Worm (Caenorhabditis elegans) whole organism, young adult: ENCODE data around the gene dpy-18.

Experiments used
- B0261.1 ChIP-seq: sonication (generic microtip); optimal IDR thresholded peaks from 2 replicates; lab custom pipeline; 2016; ENCODE audit warnings: mild to moderate bottlenecking, missing genetic modification characterization, moderate library complexity, missing compliant biosample characterization
- B0336.3 ChIP-seq: fragments of 200-800 bp; sonication (Bioruptor generic); IDR thresholded peaks from 2 replicates; pipeline ENCODE4 v1.3.6; 2022; ENCODE audit warnings: missing genetic modification characterization, missing compliant biosample characterization
- D2030.7 ChIP-seq: fragments of 200-800 bp; sonication (Bioruptor generic); IDR thresholded peaks from 2 replicates; pipeline ENCODE4 v1.3.6; 2022; ENCODE audit warnings: missing genetic modification reagents, missing genetic modification characterization, missing compliant biosample characterization
- F33H1.4 ChIP-seq: fragments of 200-800 bp; sonication (Bioruptor generic); IDR thresholded peaks from 2 replicates; pipeline ENCODE4 v1.3.6; 2022; ENCODE audit warnings: missing genetic modification reagents, missing genetic modification characterization, missing compliant biosample characterization
- F49E8.2 ChIP-seq: sonication (generic microtip); optimal IDR thresholded peaks from 3 replicates; lab custom pipeline; 2017; ENCODE audit warnings: missing genetic modification characterization, mild to moderate bottlenecking, missing compliant biosample characterization, antibody characterized with exemption, moderate library complexity; ENCODE audit not compliant: insufficient read depth
- F57A8.1 ChIP-seq: fragments of 200-800 bp; sonication (Bioruptor generic); optimal IDR thresholded peaks from 2 replicates; lab custom pipeline; 2018; ENCODE audit warnings: mild to moderate bottlenecking, missing genetic modification characterization, moderate library complexity, missing compliant biosample characterization
- F57C9.4 ChIP-seq: sonication (generic microtip); optimal IDR thresholded peaks from 2 replicates; lab custom pipeline; 2017; ENCODE audit warnings: mild to moderate bottlenecking, missing genetic modification characterization, missing compliant biosample characterization
- Y67H2A.10 ChIP-seq: fragments of 200-800 bp; sonication (Bioruptor generic); conservative IDR thresholded peaks from 2 replicates; pipeline ENCODE4 v1.3.6; 2022; ENCODE audit warnings: missing genetic modification reagents, missing genetic modification characterization, missing compliant biosample characterization
- Y95B8A.8 ChIP-seq: fragments of 200-800 bp; sonication (Bioruptor generic); IDR thresholded peaks from 2 replicates; pipeline ENCODE4 v1.3.6; 2022; ENCODE audit warnings: missing genetic modification reagents, missing genetic modification characterization, missing compliant biosample characterization
- ccch-3 ChIP-seq: fragments of 200-800 bp; sonication (Bioruptor generic); optimal IDR thresholded peaks from 2 replicates; lab custom pipeline; 2018; ENCODE audit warnings: mild to moderate bottlenecking, missing genetic modification characterization, missing compliant biosample characterization
- cebp-1 ChIP-seq, 2 experiments: fragments of 200-800 bp in 1 of 2; sonication (Bioruptor generic) in 1 of 2; sonication (generic microtip) in 1 of 2; IDR thresholded peaks in 1 of 2; optimal IDR thresholded peaks in 1 of 2; 2 replicates each; pipeline versions ENCODE4 v1.3.6 to Lab custom; 2017 to 2022; ENCODE audit warnings: missing compliant biosample characterization in 2 of 2, missing genetic modification characterization in 2 of 2, mild to moderate bottlenecking in 1 of 2, missing genetic modification reagents in 1 of 2, moderate library complexity in 1 of 2
- ceh-79 ChIP-seq: sonication (generic microtip); optimal IDR thresholded peaks from 2 replicates; lab custom pipeline; 2017; ENCODE audit warnings: mild to moderate bottlenecking, missing genetic modification characterization, missing compliant biosample characterization
- ceh-91 ChIP-seq: fragments of 200-800 bp; sonication (Bioruptor generic); IDR thresholded peaks from 2 replicates; pipeline ENCODE4 v1.3.6; 2022; ENCODE audit warnings: missing genetic modification reagents, missing genetic modification characterization, missing compliant biosample characterization
- dox-1 ChIP-seq: fragments of 200-800 bp; sonication (Bioruptor generic); IDR thresholded peaks from 2 replicates; pipeline ENCODE4 v1.3.6; 2022; ENCODE audit warnings: missing genetic modification reagents, missing genetic modification characterization, missing compliant biosample characterization
- dpl-1 ChIP-seq: fragments of 150-350 bp; optimal IDR thresholded peaks from 2 replicates; lab custom pipeline; 2014; ENCODE audit warnings: missing biosample characterization, missing genetic modification reagents, missing genetic modification characterization
- efl-1 ChIP-seq: fragments of 150-350 bp; optimal IDR thresholded peaks from 2 replicates; lab custom pipeline; 2014; ENCODE audit warnings: missing biosample characterization, missing genetic modification reagents, missing genetic modification characterization
- ekl-4 ChIP-seq: fragments of 200-800 bp; sonication (Bioruptor generic); IDR thresholded peaks from 2 replicates; pipeline ENCODE4 v1.3.6; 2022; ENCODE audit warnings: missing genetic modification reagents, missing genetic modification characterization, missing compliant biosample characterization
- fkh-3 ChIP-seq: sonication (generic microtip); optimal IDR thresholded peaks from 2 replicates; lab custom pipeline; 2016; ENCODE audit warnings: mild to moderate bottlenecking, missing genetic modification characterization, missing compliant biosample characterization
- him-1 ChIP-seq: sonication (generic microtip); optimal IDR thresholded peaks from 2 replicates; lab custom pipeline; 2016; ENCODE audit warnings: missing genotype, missing genetic modification reagents, missing genetic modification characterization, missing compliant biosample characterization
- hmg-1.2 ChIP-seq: fragments of 200-800 bp; sonication (Bioruptor generic); IDR thresholded peaks from 2 replicates; pipeline ENCODE4 v1.3.6; 2022; ENCODE audit warnings: missing genetic modification reagents, missing genetic modification characterization, missing compliant biosample characterization
- lin-35 ChIP-seq, 3 experiments: fragments of 150-350 bp in 2 of 3; sonication (generic microtip) in 1 of 3; optimal IDR thresholded peaks; 2 replicates each; lab custom pipeline; 2014 to 2018; ENCODE audit warnings: missing biosample characterization in 3 of 3, missing genetic modification characterization in 3 of 3, missing genetic modification reagents in 3 of 3
- lin-54 ChIP-seq: fragments of 200-800 bp; sonication (Bioruptor generic); optimal IDR thresholded peaks from 2 replicates; lab custom pipeline; 2018; ENCODE audit warnings: mild to moderate bottlenecking, missing genetic modification characterization, missing compliant biosample characterization
- lsl-1 ChIP-seq: fragments of 200-800 bp; sonication (Bioruptor generic); optimal IDR thresholded peaks from 2 replicates; lab custom pipeline; 2018; ENCODE audit warnings: mild to moderate bottlenecking, missing genetic modification characterization, moderate library complexity, missing compliant biosample characterization
- madf-3 ChIP-seq: fragments of 200-800 bp; sonication (Bioruptor generic); IDR thresholded peaks from 2 replicates; pipeline ENCODE4 v1.3.6; 2022; ENCODE audit warnings: missing genetic modification reagents, missing genetic modification characterization, missing compliant biosample characterization
- madf-6 ChIP-seq: fragments of 200-800 bp; sonication (Bioruptor generic); IDR thresholded peaks from 2 replicates; pipeline ENCODE4 v1.3.6; 2022; ENCODE audit warnings: missing genetic modification reagents, missing genetic modification characterization, missing compliant biosample characterization
- madf-8 ChIP-seq: fragments of 200-800 bp; sonication (Bioruptor generic); conservative IDR thresholded peaks from 2 replicates; pipeline ENCODE4 v1.3.6; 2022; ENCODE audit warnings: missing genetic modification reagents, missing genetic modification characterization, missing compliant biosample characterization
- mes-4 ChIP-seq: sonication (generic microtip); optimal IDR thresholded peaks from 2 replicates; lab custom pipeline; 2016; ENCODE audit warnings: missing genotype, missing genetic modification characterization, missing compliant biosample characterization
- nfya-2 ChIP-seq: fragments of 200-800 bp; sonication (Bioruptor generic); IDR thresholded peaks from 2 replicates; pipeline ENCODE4 v1.3.6; 2022; ENCODE audit warnings: missing genetic modification reagents, missing genetic modification characterization, missing compliant biosample characterization
- nhr-27 ChIP-seq: fragments of 200-800 bp; sonication (Bioruptor generic); optimal IDR thresholded peaks from 2 replicates; lab custom pipeline; 2018; ENCODE audit warnings: mild to moderate bottlenecking, missing genetic modification characterization, moderate library complexity, missing compliant biosample characterization
- pha-4 ChIP-seq: fragments of 150-350 bp; sonication (generic microtip); optimal IDR thresholded peaks from 2 replicates; lab custom pipeline; 2014; ENCODE audit warnings: missing biosample characterization, missing genetic modification reagents, missing genetic modification characterization
- rcor-1 ChIP-seq: fragments of 200-800 bp; sonication (Bioruptor generic); IDR thresholded peaks from 2 replicates; pipeline ENCODE4 v1.3.6; 2022; ENCODE audit warnings: missing genetic modification reagents, missing genetic modification characterization, missing compliant biosample characterization
- repo-1 ChIP-seq: sonication (generic microtip); optimal IDR thresholded peaks from 2 replicates; lab custom pipeline; 2017; ENCODE audit warnings: mild to moderate bottlenecking, missing genetic modification characterization, missing compliant biosample characterization
- snpc-1.1 ChIP-seq: sonication (generic microtip); optimal IDR thresholded peaks from 2 replicates; lab custom pipeline; 2017; ENCODE audit warnings: missing genetic modification characterization, mild to moderate bottlenecking, missing compliant biosample characterization, antibody characterized with exemption, moderate library complexity, missing genotype, missing genetic modification reagents; ENCODE audit not compliant: insufficient read depth
- snpc-1.3 ChIP-seq: sonication (generic microtip); optimal IDR thresholded peaks from 2 replicates; lab custom pipeline; 2017; ENCODE audit warnings: missing genetic modification characterization, mild to moderate bottlenecking, missing compliant biosample characterization, antibody characterized with exemption, moderate library complexity, missing genotype, missing genetic modification reagents; ENCODE audit not compliant: insufficient read depth
- snpc-3.4 ChIP-seq: sonication (generic microtip); optimal IDR thresholded peaks from 2 replicates; lab custom pipeline; 2017; ENCODE audit warnings: missing genetic modification characterization, mild to moderate bottlenecking, missing compliant biosample characterization, antibody characterized with exemption, moderate library complexity, missing genotype, missing genetic modification reagents
- tbp1 ChIP-seq: fragments of 200-800 bp; sonication (Bioruptor generic); optimal IDR thresholded peaks from 2 replicates; lab custom pipeline; 2018; ENCODE audit warnings: mild to moderate bottlenecking, missing genetic modification characterization, missing compliant biosample characterization
- xnd-1 ChIP-seq: sonication (generic microtip); optimal IDR thresholded peaks from 2 replicates; lab custom pipeline; 2016; ENCODE audit warnings: missing genotype, missing genetic modification reagents, missing genetic modification characterization, missing compliant biosample characterization
- zfh-2 ChIP-seq: fragments of 200-800 bp; sonication (Bioruptor generic); conservative IDR thresholded peaks from 2 replicates; pipeline ENCODE4 v1.3.6; 2022; ENCODE audit warnings: missing genetic modification reagents, missing genetic modification characterization, missing compliant biosample characterization
- ztf-25 ChIP-seq: fragments of 200-800 bp; sonication (Bioruptor generic); IDR thresholded peaks from 2 replicates; pipeline ENCODE4 v1.3.6; 2022; ENCODE audit warnings: missing genetic modification reagents, missing genetic modification characterization, missing compliant biosample characterization

Gene dpy-18

ce11 chrIII:11350107-11350826, 27.5 kb downstream of the dpy-18 start:
- TF ChIP-seq B0261.1 (tag; lab: Kevin White, UChicago) (no peak), Y67H2A.10 (GFP tag; lab: Robert Waterston, UW) (no peak), ztf-25 (GFP tag; lab: Robert Waterston, UW) (no peak), ccch-3 (no peak), nfya-2 (no peak), efl-1 (no peak), snpc-1.1 (no peak), tbp1 (GFP tag; lab: Kevin White, UChicago) (no peak)

ce11 chrIII:11346383-11346782, 31.4 kb downstream of the dpy-18 start, which contains the start of gene T28D6.7:
T28D6.7 (minus strand) TSS chrIII:11346483.
- TF ChIP-seq zfh-2 (GFP tag; lab: Robert Waterston, UW) (0 out of 2 replicates have a peak, but pooled peaks have one; percentile 21), repo-1 (tag; lab: Kevin White, UChicago) (no peak), ceh-79 (no peak)

- TF ChIP-seq dpl-1 (GFP tag; lab: Kevin White, UChicago) (peak; percentile 40), snpc-1.3 (peak; percentile 56), madf-8 (GFP tag; lab: Robert Waterston, UW) (peak; percentile 87), xnd-1 (tag; lab: Kevin White, UChicago) (peak; percentile 91), cebp-1 (GFP tag; IDR thresholded peaks at IDR 0.05; lab: Robert Waterston, UW) (no peak), cebp-1 (tag; optimal IDR thresholded peaks at IDR 0.05; lab: Kevin White, UChicago) (no peak), fkh-3 (tag; lab: Kevin White, UChicago) (no peak), snpc-1.1 (peak; percentile 59), efl-1 (peak; percentile 44), Y95B8A.8 (GFP tag; lab: Robert Waterston, UW) (no peak), madf-6 (GFP tag; lab: Robert Waterston, UW) (peak; percentile 93), D2030.7 (GFP tag; lab: Robert Waterston, UW) (peak; percentile 70), hmg-1.2 (GFP tag; lab: Robert Waterston, UW) (peak; percentile 27; the same call in 1 of the 2 replicates), F57A8.1 (GFP tag; lab: Kevin White, UChicago) (no peak), F57C9.4 (tag; lab: Kevin White, UChicago) (no peak), pha-4 (no peak), madf-3 (GFP tag; lab: Robert Waterston, UW) (no peak), lsl-1 (GFP tag; lab: Kevin White, UChicago) (peak; percentile 97), dox-1 (peak; percentile 50; the same call in 1 of the 2 replicates), snpc-3.4 (peak; percentile 17), mes-4 (tag; lab: Kevin White, UChicago) (no peak), F33H1.4 (GFP tag; lab: Robert Waterston, UW) (peak; percentile 95), nhr-27 (tag; lab: Kevin White, UChicago) (no peak), ekl-4 (peak; percentile 49; the same call in 1 of the 2 replicates), B0336.3 (GFP tag; lab: Robert Waterston, UW) (peak; percentile 34), him-1 (peak; percentile 17), tbp1 (GFP tag; lab: Kevin White, UChicago) (peak; percentile 31), ceh-91 (GFP tag; lab: Robert Waterston, UW) (peak; percentile 64), lin-54 (peak; percentile 62), F49E8.2 (peak; percentile 15), lin-35 (GFP tag; optimal IDR thresholded peaks at IDR 0.05; lab: Kevin White, UChicago) (no peak), rcor-1 (GFP tag; lab: Robert Waterston, UW) (no peak)
These were observed 33.7 kb downstream of the dpy-18 start for ce11 chrIII:11344125-11344524.
